Worm (Caenorhabditis elegans) whole organism, L1 larva: ENCODE results near the gene T20B12.5.

Experiments
- aly-2 ChIP-seq: fragments of 150-350 bp; optimal IDR thresholded peaks from 2 replicates; lab custom pipeline; 2014; ENCODE audit warnings: missing biosample characterization, missing genetic modification characterization
- fos-1 ChIP-seq: fragments of 150-350 bp; optimal IDR thresholded peaks from 2 replicates; lab custom pipeline; 2014; ENCODE audit warnings: missing biosample characterization, missing genetic modification characterization

ce11 chrIII:7383733-7384132 is 16.8 kb upstream of the T20B12.5 start, which contains the start of gene tbp-1:
- TF ChIP-seq fos-1 (tag; lab: Kevin White, UChicago) (no peak), aly-2 (tag; lab: Kevin White, UChicago) (no peak)
